Fruit fly (Drosophila melanogaster) whole organism: ENCODE measurements around the gene Ir68b.

Experiments
- CG8478 ChIP-seq: fragments of >200 bp; optimal IDR thresholded peaks from 2 replicates; lab custom pipeline; 2018; ENCODE audit warnings: inconsistent platforms
- Dll ChIP-seq: fragments of >200 bp; optimal IDR thresholded peaks from 2 replicates; lab custom pipeline; 2017
- EcR ChIP-seq, 2 experiments: fragments of >200 bp; optimal IDR thresholded peaks; 2 replicates each; lab custom pipeline; 2017; ENCODE audit warnings: missing biosample characterization in 2 of 2, missing genetic modification characterization in 2 of 2, missing genetic modification reagents in 2 of 2
- pan ChIP-seq: fragments of >200 bp; optimal IDR thresholded peaks from 2 replicates; lab custom pipeline; 2017
- psq ChIP-seq: fragments of >200 bp; optimal IDR thresholded peaks from 2 replicates; lab custom pipeline; 2017
- usp ChIP-seq: fragments of >200 bp; optimal IDR thresholded peaks from 2 replicates; lab custom pipeline; 2017; ENCODE audit warnings: missing biosample characterization, missing genetic modification characterization, mixed read lengths

Gene Ir68b

DNA sequence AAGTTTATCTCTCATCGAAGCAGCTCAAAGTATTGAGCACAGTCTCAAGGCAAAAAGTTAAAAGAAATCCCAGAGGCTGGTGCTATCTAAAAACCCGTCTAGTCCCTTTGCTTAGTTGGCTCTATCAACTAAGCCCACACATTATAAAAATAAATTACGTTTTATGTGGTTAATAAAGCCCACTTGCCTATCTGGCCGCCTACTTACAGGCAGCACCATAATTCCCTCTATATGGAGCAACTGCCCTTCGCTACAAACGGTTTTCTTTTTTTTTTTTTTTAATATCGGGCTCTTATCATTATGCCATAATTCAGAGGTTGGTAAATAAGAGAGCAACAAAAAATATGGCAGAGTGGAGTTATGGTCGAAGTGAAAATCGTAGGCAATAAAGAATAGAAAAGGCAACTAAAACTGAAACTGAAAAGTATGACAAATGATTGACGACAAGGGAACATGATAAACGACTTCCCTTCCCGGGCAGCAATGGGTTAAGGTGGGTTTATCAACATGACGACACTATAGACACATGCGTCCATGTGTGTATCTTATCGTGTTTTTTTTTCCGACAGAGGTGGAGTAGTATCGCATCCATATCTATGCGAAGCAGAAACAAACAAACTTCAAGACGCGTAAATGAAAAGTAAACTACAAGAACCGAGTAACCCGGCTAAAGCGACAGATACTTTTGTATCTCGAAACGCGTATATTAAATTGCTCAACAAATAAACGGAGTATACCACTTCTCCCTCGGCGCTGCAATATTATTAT is 48.5 kb downstream of the Ir68b start:
- TF ChIP-seq EcR (GFP tag; optimal IDR thresholded peaks at IDR 0.05; lab: Kevin White, UChicago): no peak
- no peak for TF ChIP-seq pan (lab: Kevin White, UChicago)
- no peak for TF ChIP-seq psq (lab: Kevin White, UChicago)
- no peak for TF ChIP-seq CG8478 (lab: Kevin White, UChicago)
- no peak for TF ChIP-seq Dll
- TF ChIP-seq usp (GFP tag; lab: Kevin White, UChicago): no peak

- no peak for TF ChIP-seq Dll
- no peak for TF ChIP-seq EcR (GFP tag; optimal IDR thresholded peaks at IDR 0.05; lab: Kevin White, UChicago)
- TF ChIP-seq pan (lab: Kevin White, UChicago): no peak
- no peak for TF ChIP-seq psq (lab: Kevin White, UChicago)
- no peak for TF ChIP-seq usp (GFP tag; lab: Kevin White, UChicago)
- no peak for TF ChIP-seq CG8478 (lab: Kevin White, UChicago)
These were observed 49.2 kb downstream of the Ir68b start for dm6 chr3L:12077953-12078352.

DNA sequence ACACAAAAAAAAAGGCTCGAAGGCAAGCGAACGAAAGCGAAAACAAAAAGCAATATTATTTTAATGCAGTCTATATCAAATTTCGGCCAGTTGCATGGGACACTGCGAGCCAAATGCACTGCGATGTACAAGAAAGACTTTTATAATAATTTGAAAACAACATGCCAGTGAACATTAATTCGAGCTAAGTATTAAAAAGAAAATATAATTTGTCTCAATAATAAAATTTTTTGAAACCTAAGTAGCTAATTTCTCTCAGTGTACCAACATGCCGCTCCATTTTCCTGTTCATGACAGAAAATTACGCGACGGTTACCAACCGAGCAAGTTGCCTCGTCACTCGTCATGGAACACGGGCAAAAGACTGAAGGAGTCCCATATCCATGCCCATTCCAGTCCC is 49.8 kb downstream of the Ir68b start:
- no peak for TF ChIP-seq psq (lab: Kevin White, UChicago)
- no peak for TF ChIP-seq usp (GFP tag; lab: Kevin White, UChicago)
- no peak for TF ChIP-seq EcR (GFP tag; optimal IDR thresholded peaks at IDR 0.05; lab: Kevin White, UChicago)
- no peak for TF ChIP-seq pan (lab: Kevin White, UChicago)
- TF ChIP-seq CG8478 (lab: Kevin White, UChicago): no peak
- no peak for TF ChIP-seq Dll

DNA sequence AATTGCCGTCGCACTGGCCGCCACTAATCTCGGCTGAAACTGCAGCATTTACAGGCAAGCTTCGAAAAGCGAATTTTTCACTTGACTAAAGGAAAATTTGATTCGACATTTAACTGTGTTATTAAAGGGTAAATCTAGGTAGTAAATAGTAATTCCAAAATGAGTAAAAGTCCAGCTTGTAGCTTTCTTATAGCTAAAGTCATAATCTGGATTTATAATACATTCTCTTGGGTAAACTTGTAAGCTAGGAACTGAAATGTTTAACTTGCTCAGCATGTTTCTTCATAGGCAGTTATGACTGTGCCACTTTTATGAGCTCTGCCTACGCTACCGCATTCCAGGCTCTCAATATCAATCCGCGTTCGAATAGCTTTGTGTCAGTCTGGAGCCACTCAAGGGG is 50.9 kb downstream of the Ir68b start:
- TF ChIP-seq CG8478 (lab: Kevin White, UChicago) (no peak), EcR (GFP tag; optimal IDR thresholded peaks at IDR 0.05; lab: Kevin White, UChicago) (no peak), usp (GFP tag; lab: Kevin White, UChicago) (no peak), pan (lab: Kevin White, UChicago) (no peak), Dll (no peak), psq (lab: Kevin White, UChicago) (no peak)
